Fruit fly (Drosophila melanogaster) whole organism, pupa: ENCODE measurements around the gene CG4375.

ENCODE experiments used
- CG14655 ChIP-seq: fragments of 200-800 bp; sonication (Bioruptor generic); optimal IDR thresholded peaks from 3 replicates; lab custom pipeline; 2017; ENCODE audit warnings: mild to moderate bottlenecking, missing biosample characterization, missing genetic modification reagents, missing genetic modification characterization
- CG15710 ChIP-seq: fragments of 200-800 bp; sonication (Bioruptor generic); optimal IDR thresholded peaks from 2 replicates; lab custom pipeline; 2018; ENCODE audit warnings: missing biosample characterization, mild to moderate bottlenecking, missing genetic modification characterization, moderate library complexity
- CG17806 ChIP-seq: fragments of 200-800 bp; sonication (Bioruptor generic); optimal IDR thresholded peaks from 2 replicates; lab custom pipeline; 2018; ENCODE audit warnings: missing biosample characterization, mild to moderate bottlenecking, missing genetic modification characterization, moderate library complexity
- CG34367 ChIP-seq: fragments of 200-800 bp; sonication (Bioruptor generic); optimal IDR thresholded peaks from 2 replicates; lab custom pipeline; 2018; ENCODE audit warnings: missing biosample characterization, mild to moderate bottlenecking, missing genetic modification characterization
- CG8159 ChIP-seq: fragments of 200-800 bp; sonication (Bioruptor generic); optimal IDR thresholded peaks from 3 replicates; lab custom pipeline; 2018; ENCODE audit warnings: missing biosample characterization, mild to moderate bottlenecking, missing genetic modification characterization, moderate library complexity
- CG8301 ChIP-seq: fragments of 200-800 bp; sonication (Bioruptor generic); optimal IDR thresholded peaks from 2 replicates; lab custom pipeline; 2018; ENCODE audit warnings: missing biosample characterization, mild to moderate bottlenecking, missing genetic modification characterization
- EcR ChIP-seq: fragments of 200-800 bp; sonication (Bioruptor generic); optimal IDR thresholded peaks from 3 replicates; lab custom pipeline; 2019; ENCODE audit warnings: missing biosample characterization, missing genetic modification characterization, mild to moderate bottlenecking, moderate library complexity, missing genetic modification reagents
- Pif1B ChIP-seq: fragments of 200-800 bp; sonication (Bioruptor generic); optimal IDR thresholded peaks from 3 replicates; lab custom pipeline; 2016; ENCODE audit warnings: missing biosample characterization, missing genetic modification characterization
- Snoo ChIP-seq: fragments of 200-800 bp; sonication (Bioruptor generic); optimal IDR thresholded peaks from 3 replicates; lab custom pipeline; 2017; ENCODE audit warnings: missing biosample characterization, mild to moderate bottlenecking, missing genetic modification characterization, inconsistent platforms
- rn ChIP-seq: fragments of 200-800 bp; sonication (Bioruptor generic); IDR thresholded peaks from 2 replicates; pipeline ENCODE4 v1.3.6; 2022; ENCODE audit warnings: missing biosample characterization, missing genetic modification characterization

dm6 chr2L:1008923-1009322 is 17.8 kb downstream of the CG4375 start:
- no peak for TF ChIP-seq CG17806
- TF ChIP-seq CG8301 = no peak
- no peak for TF ChIP-seq CG14655 (GFP tag; lab: Kevin White, UChicago)
- TF ChIP-seq Snoo = no peak
- TF ChIP-seq CG8159 (tag; lab: Kevin White, UChicago) = no peak
- no peak for TF ChIP-seq EcR (GFP tag; lab: Kevin White, UChicago)
- no peak for TF ChIP-seq CG34367 (tag; lab: Kevin White, UChicago)
- no peak for TF ChIP-seq Pif1B (GFP tag; lab: Kevin White, UChicago)
- TF ChIP-seq rn (GFP tag; lab: Robert Waterston, UW) = no peak
- no peak for TF ChIP-seq CG15710
